Worm (Caenorhabditis elegans) whole organism, L1 larva: Measurements from ENCODE around the gene ddr-2.

Experiments
- Y116A8C.19 ChIP-seq: sonication (generic microtip); optimal IDR thresholded peaks from 2 replicates; lab custom pipeline; 2016; ENCODE audit warnings: missing compliant biosample characterization, missing genetic modification characterization, borderline replicate concordance
- aly-2 ChIP-seq: fragments of 150-350 bp; optimal IDR thresholded peaks from 2 replicates; lab custom pipeline; 2014; ENCODE audit warnings: missing biosample characterization, missing genetic modification characterization
- ama-1 ChIP-seq: fragments of 150-350 bp; optimal IDR thresholded peaks from 2 replicates; lab custom pipeline; 2014
- dpl-1 ChIP-seq, 3 experiments: fragments of 150-350 bp in 2 of 3; sonication (generic microtip) in 1 of 3; optimal IDR thresholded peaks; 2 replicates each; lab custom pipeline; 2014 to 2017; ENCODE audit warnings: missing biosample characterization in 3 of 3, missing genetic modification characterization in 3 of 3, missing genetic modification reagents in 3 of 3
- nhr-12 ChIP-seq: sonication (generic microtip); optimal IDR thresholded peaks from 2 replicates; lab custom pipeline; 2017; ENCODE audit warnings: missing biosample characterization, missing genetic modification characterization
- rnt-1 ChIP-seq: sonication (generic microtip); optimal IDR thresholded peaks from 2 replicates; lab custom pipeline; 2016; ENCODE audit warnings: mild to moderate bottlenecking, missing genetic modification characterization, moderate library complexity, missing compliant biosample characterization
- skn-1 ChIP-seq: fragments of 150-350 bp; optimal IDR thresholded peaks from 2 replicates; lab custom pipeline; 2014; ENCODE audit warnings: missing biosample characterization, missing genetic modification characterization

DNA sequence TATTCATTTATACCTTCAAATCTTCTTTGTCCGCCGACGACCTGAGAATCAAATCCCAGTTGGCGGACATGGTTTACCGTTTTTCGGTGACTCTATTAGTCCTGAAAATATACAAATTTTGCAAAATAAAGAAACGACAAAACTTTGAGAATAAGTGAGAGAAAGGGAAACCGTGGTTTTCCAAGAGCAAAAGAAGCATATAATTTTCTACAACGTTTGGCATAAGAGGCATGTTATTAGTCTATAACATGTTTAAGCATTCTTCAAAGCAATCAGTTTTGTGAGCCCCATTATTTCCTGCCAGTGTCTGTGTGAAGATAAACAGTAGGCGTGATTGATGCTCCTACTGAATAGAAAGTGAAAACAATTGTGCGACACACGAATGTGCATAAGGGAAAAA lies 35.0 kb upstream of the ddr-2 start, which contains the start of gene K09C4.10:
- TF ChIP-seq nhr-12 (tag; lab: Kevin White, UChicago): no peak
- TF ChIP-seq rnt-1 (tag; lab: Kevin White, UChicago): no peak
- TF ChIP-seq skn-1 (tag; lab: Kevin White, UChicago): no peak
- no peak for TF ChIP-seq aly-2
- TF ChIP-seq Y116A8C.19 (tag; lab: Kevin White, UChicago): no peak
- TF ChIP-seq dpl-1 (GFP tag; optimal IDR thresholded peaks at IDR 0.05; lab: Kevin White, UChicago): no peak
- no peak for TF ChIP-seq ama-1 (lab: Kevin White, UChicago)
